Worm (Caenorhabditis elegans) whole organism, late embryonic: ENCODE results near the gene F22F7.8.
"Not testable (repeated sequence)": the region's sequence is repeated elsewhere in the genome, so short reads cannot be mapped to it uniquely, and the experiment has no call there.

Experiments used
- dve-1 ChIP-seq: sonication (generic microtip); optimal IDR thresholded peaks from 2 replicates; lab custom pipeline; 2017; ENCODE audit warnings: antibody characterized with exemption, mild to moderate bottlenecking, missing genetic modification characterization, missing compliant biosample characterization
- eyg-1 ChIP-seq: sonication (generic microtip); optimal IDR thresholded peaks from 2 replicates; lab custom pipeline; 2016; ENCODE audit warnings: missing genotype, missing genetic modification characterization, missing compliant biosample characterization
- nfya-1 ChIP-seq: sonication (generic microtip); optimal IDR thresholded peaks from 2 replicates; lab custom pipeline; 2017; ENCODE audit warnings: missing genetic modification characterization, mild to moderate bottlenecking, missing compliant biosample characterization, antibody characterized with exemption, moderate library complexity
- pag-3 ChIP-seq: sonication (generic microtip); optimal IDR thresholded peaks from 2 replicates; lab custom pipeline; 2016; ENCODE audit warnings: missing compliant biosample characterization, missing genetic modification characterization, borderline replicate concordance
- pqm-1 ChIP-seq: sonication (generic microtip); optimal IDR thresholded peaks from 2 replicates; lab custom pipeline; 2016; ENCODE audit warnings: missing genetic modification characterization, missing compliant biosample characterization
- sdc-2 ChIP-seq: sonication (generic microtip); optimal IDR thresholded peaks from 2 replicates; lab custom pipeline; 2016; ENCODE audit warnings: missing genotype, missing genetic modification characterization, missing compliant biosample characterization
- ztf-16 ChIP-seq: sonication (generic microtip); optimal IDR thresholded peaks from 2 replicates; lab custom pipeline; 2017; ENCODE audit warnings: missing genetic modification characterization, missing compliant biosample characterization

- not testable (repeated sequence) for TF ChIP-seq nfya-1 (tag; lab: Kevin White, UChicago); pag-3 (tag; lab: Kevin White, UChicago); ztf-16 (tag; lab: Kevin White, UChicago); pqm-1 (tag; lab: Kevin White, UChicago); dve-1; eyg-1 (tag; lab: Kevin White, UChicago); sdc-2 (tag; lab: Kevin White, UChicago)
Measured at ce11 chrV:2144408-2144807, 22.6 kb upstream of the F22F7.8 start, which contains the start of gene F22F7.12.
